Fruit fly (Drosophila melanogaster) whole organism, wandering third instar larva: ENCODE data around the gene CG5853.

Experiments used
- Dfd ChIP-seq: fragments of >200 bp; optimal IDR thresholded peaks from 2 replicates; lab custom pipeline; 2017; ENCODE audit warnings: missing biosample characterization, missing genetic modification characterization
- Hr78 ChIP-seq: fragments of >200 bp; optimal IDR thresholded peaks from 2 replicates; lab custom pipeline; 2017; ENCODE audit warnings: missing biosample characterization, missing genetic modification characterization
- Hr83 ChIP-seq: fragments of 200-300 bp; sonication (Bioruptor generic); optimal IDR thresholded peaks from 2 replicates; lab custom pipeline; 2016; ENCODE audit warnings: missing biosample characterization, mild to moderate bottlenecking, missing genetic modification characterization, moderate library complexity; ENCODE audit not compliant: poor library complexity, severe bottlenecking
- Sp1 ChIP-seq: fragments of 200-800 bp; sonication (Bioruptor generic); optimal IDR thresholded peaks from 3 replicates; lab custom pipeline; 2019; ENCODE audit warnings: missing biosample characterization, mild to moderate bottlenecking, missing genetic modification characterization, moderate library complexity
- Vsx2 ChIP-seq: fragments of 200-300, 225-300 bp; sonication (Bioruptor generic); optimal IDR thresholded peaks from 2 replicates; lab custom pipeline; 2018; ENCODE audit warnings: missing biosample characterization, missing genetic modification characterization; ENCODE audit not compliant: partially characterized antibody
- brk ChIP-seq: fragments of 200-800 bp; sonication (Bioruptor generic); optimal IDR thresholded peaks from 2 replicates; lab custom pipeline; 2016; ENCODE audit warnings: missing biosample characterization, mild to moderate bottlenecking, missing genetic modification characterization
- dl ChIP-seq, 2 experiments: fragments of 175-275, 200-275 bp in 1 of 2; fragments of 200-275 bp in 1 of 2; sonication (Bioruptor generic); optimal IDR thresholded peaks; lab custom pipeline; 2018; ENCODE audit warnings: mild to moderate bottlenecking in 2 of 2, missing biosample characterization in 2 of 2, missing genetic modification characterization in 2 of 2, moderate library complexity in 2 of 2; ENCODE audit not compliant: partially characterized antibody in 2 of 2, insufficient read depth in 1 of 2
- dmrt93B ChIP-seq: fragments of 200-800 bp; sonication (Bioruptor generic); optimal IDR thresholded peaks from 2 replicates; lab custom pipeline; 2018; ENCODE audit warnings: missing biosample characterization, mild to moderate bottlenecking, missing genetic modification characterization
- h ChIP-seq: fragments of 200-800 bp; sonication (Bioruptor generic); optimal IDR thresholded peaks from 3 replicates; lab custom pipeline; 2016; ENCODE audit warnings: missing biosample characterization, mild to moderate bottlenecking, missing genetic modification characterization
- jim ChIP-seq: fragments of 175-275, 200-325 bp; sonication (Bioruptor generic); optimal IDR thresholded peaks from 2 replicates; lab custom pipeline; 2016; ENCODE audit warnings: missing biosample characterization, mild to moderate bottlenecking, missing genetic modification characterization
- psq ChIP-seq: fragments of 200-800 bp; sonication (Bioruptor generic); optimal IDR thresholded peaks from 3 replicates; lab custom pipeline; 2017; ENCODE audit warnings: missing biosample characterization, mild to moderate bottlenecking, missing genetic modification characterization, moderate library complexity
- sage ChIP-seq: fragments of 200-800 bp; sonication (Bioruptor generic); optimal IDR thresholded peaks from 2 replicates; lab custom pipeline; 2016; ENCODE audit warnings: missing biosample characterization, mild to moderate bottlenecking, missing genetic modification characterization
- tai ChIP-seq: sonication (Bioruptor generic); optimal IDR thresholded peaks from 2 replicates; lab custom pipeline; 2016; ENCODE audit warnings: missing biosample characterization, missing genetic modification characterization
- usp ChIP-seq: fragments of >200 bp; optimal IDR thresholded peaks from 2 replicates; lab custom pipeline; 2017; ENCODE audit warnings: missing biosample characterization, missing genetic modification characterization

dm6 chr2L:9908468-9908967, 38.9 kb downstream of the CG5853 start, which contains the start of gene CG13124:
- no peak for TF ChIP-seq usp (GFP tag; lab: Kevin White, UChicago)
- no peak for TF ChIP-seq dmrt93B
- TF ChIP-seq Hr83: no peak
- TF ChIP-seq dl (GFP tag; optimal IDR thresholded peaks at IDR 0.05; lab: Kevin White, UChicago; ENCODE audit: insufficient read depth in 1 of 2, partially characterized antibody in 2 of 2): peak; percentile 41 to 59
- no peak for TF ChIP-seq Sp1 (GFP tag; lab: Kevin White, UChicago)
- TF ChIP-seq Dfd (GFP tag; lab: Kevin White, UChicago): no peak
- TF ChIP-seq psq (GFP tag; lab: Kevin White, UChicago): no peak
- no peak for TF ChIP-seq Hr78 (GFP tag; lab: Kevin White, UChicago)
- TF ChIP-seq brk (GFP tag; lab: Kevin White, UChicago): no peak
- peak; percentile 27 for TF ChIP-seq h (GFP tag; lab: Kevin White, UChicago)
- no peak for TF ChIP-seq jim (GFP tag; lab: Kevin White, UChicago)
- TF ChIP-seq tai (GFP tag; lab: Kevin White, UChicago): no peak
- no peak for TF ChIP-seq sage (GFP tag; lab: Kevin White, UChicago)
- no peak for TF ChIP-seq Vsx2 (GFP tag; lab: Kevin White, UChicago)
